Worm (Caenorhabditis elegans) whole organism, L3 larva: ENCODE data around the gene msp-63.
A peak's percentile ranks its signal among the peaks of the same experiment; 100 is the strongest.

ENCODE experiments used
- ZK546.5 ChIP-seq: sonication (generic microtip); optimal IDR thresholded peaks from 2 replicates; lab custom pipeline; 2017; ENCODE audit warnings: missing biosample characterization, missing genetic modification characterization
- aly-2 ChIP-seq: fragments of 150-350 bp; optimal IDR thresholded peaks from 2 replicates; lab custom pipeline; 2014; ENCODE audit warnings: missing biosample characterization, missing genetic modification characterization
- ceh-16 ChIP-seq: sonication (generic microtip); optimal IDR thresholded peaks from 2 replicates; lab custom pipeline; 2017; ENCODE audit warnings: missing biosample characterization, missing genetic modification characterization
- ceh-28 ChIP-seq: fragments of 150-350 bp; optimal IDR thresholded peaks from 2 replicates; lab custom pipeline; 2014; ENCODE audit warnings: missing biosample characterization, missing genetic modification reagents, missing genetic modification characterization
- daf-12 ChIP-seq: fragments of 150-350 bp; optimal IDR thresholded peaks from 2 replicates; lab custom pipeline; 2014; ENCODE audit warnings: missing biosample characterization, missing genetic modification reagents, missing genetic modification characterization
- egl-27 ChIP-seq: sonication (generic microtip); optimal IDR thresholded peaks from 4 replicates; lab custom pipeline; 2017; ENCODE audit warnings: missing biosample characterization, missing genetic modification reagents, missing genetic modification characterization
- egl-5 ChIP-seq: fragments of 150-350 bp; optimal IDR thresholded peaks from 2 replicates; lab custom pipeline; 2017; ENCODE audit warnings: missing biosample characterization, missing genetic modification reagents, missing genetic modification characterization, inconsistent platforms
- elt-1 ChIP-seq: fragments of 150-350 bp; optimal IDR thresholded peaks from 2 replicates; lab custom pipeline; 2014; ENCODE audit warnings: missing biosample characterization, missing genetic modification characterization
- elt-2 ChIP-seq: sonication (generic microtip); optimal IDR thresholded peaks from 2 replicates; lab custom pipeline; 2016; ENCODE audit warnings: missing genetic modification reagents, mild to moderate bottlenecking, missing genetic modification characterization, missing compliant biosample characterization
- fkh-2 ChIP-seq: fragments of 150-350 bp; optimal IDR thresholded peaks from 2 replicates; lab custom pipeline; 2014; ENCODE audit warnings: missing biosample characterization, missing genetic modification reagents, missing genetic modification characterization
- hmg-11 ChIP-seq: sonication (generic microtip); optimal IDR thresholded peaks from 2 replicates; lab custom pipeline; 2016; ENCODE audit warnings: missing genetic modification characterization, missing compliant biosample characterization
- jun-1 ChIP-seq: fragments of 150-350 bp; optimal IDR thresholded peaks from 2 replicates; lab custom pipeline; 2014; ENCODE audit warnings: missing biosample characterization, missing genetic modification reagents, missing genetic modification characterization
- lin-15B ChIP-seq: fragments of 150-350 bp; optimal IDR thresholded peaks from 2 replicates; lab custom pipeline; 2014; ENCODE audit warnings: missing biosample characterization, missing genetic modification characterization
- lin-39 ChIP-seq: fragments of 150-350 bp; optimal IDR thresholded peaks from 2 replicates; lab custom pipeline; 2018; ENCODE audit warnings: missing biosample characterization, missing genetic modification reagents, missing genetic modification characterization
- mdl-1 ChIP-seq: fragments of 150-350 bp; optimal IDR thresholded peaks from 2 replicates; lab custom pipeline; 2014; ENCODE audit warnings: missing biosample characterization, missing genetic modification characterization
- mml-1 ChIP-seq: fragments of 150-350 bp; sonication (generic microtip); optimal IDR thresholded peaks from 3 replicates; lab custom pipeline; 2014; ENCODE audit warnings: missing biosample characterization, missing genetic modification characterization
- nfya-1 ChIP-seq: sonication (generic microtip); optimal IDR thresholded peaks from 2 replicates; lab custom pipeline; 2017; ENCODE audit warnings: missing genetic modification characterization, mild to moderate bottlenecking, missing compliant biosample characterization, antibody characterized with exemption, moderate library complexity; ENCODE audit not compliant: insufficient read depth
- nhr-12 ChIP-seq: fragments of 150-350 bp; optimal IDR thresholded peaks from 2 replicates; lab custom pipeline; 2014; ENCODE audit warnings: missing biosample characterization, missing genetic modification characterization
- nhr-23 ChIP-seq: fragments of 150-350 bp; optimal IDR thresholded peaks from 2 replicates; lab custom pipeline; 2014; ENCODE audit warnings: missing biosample characterization, missing genetic modification reagents, missing genetic modification characterization
- nhr-237 ChIP-seq: fragments of 150-350 bp; optimal IDR thresholded peaks from 2 replicates; lab custom pipeline; 2014; ENCODE audit warnings: missing biosample characterization, missing genetic modification characterization
- nhr-28 ChIP-seq: fragments of 150-350 bp; optimal IDR thresholded peaks from 2 replicates; lab custom pipeline; 2014; ENCODE audit warnings: missing biosample characterization, missing genetic modification characterization
- nhr-43 ChIP-seq: sonication (generic microtip); optimal IDR thresholded peaks from 2 replicates; lab custom pipeline; 2016; ENCODE audit warnings: mild to moderate bottlenecking, missing genetic modification characterization, missing compliant biosample characterization; ENCODE audit not compliant: poor library complexity, severe bottlenecking
- nhr-67 ChIP-seq: fragments of 150-350 bp; optimal IDR thresholded peaks from 2 replicates; lab custom pipeline; 2014; ENCODE audit warnings: missing biosample characterization, missing genetic modification characterization
- nhr-76 ChIP-seq: fragments of 150-350 bp; sonication (generic microtip); optimal IDR thresholded peaks from 5 replicates; lab custom pipeline; 2014; ENCODE audit warnings: missing biosample characterization, missing genetic modification characterization
- nhr-77 ChIP-seq: fragments of 150-350 bp; optimal IDR thresholded peaks from 2 replicates; lab custom pipeline; 2014; ENCODE audit warnings: missing biosample characterization, missing genetic modification characterization
- pha-4 ChIP-seq: fragments of 150-350 bp; optimal IDR thresholded peaks from 2 replicates; lab custom pipeline; 2014; ENCODE audit warnings: missing biosample characterization, missing genetic modification reagents, missing genetic modification characterization
- pqm-1 ChIP-seq: fragments of 150-350 bp; optimal IDR thresholded peaks from 2 replicates; lab custom pipeline; 2017; ENCODE audit warnings: missing biosample characterization, missing genetic modification characterization, inconsistent platforms
- sea-2 ChIP-seq: fragments of 150-350 bp; sonication (generic microtip); optimal IDR thresholded peaks from 4 replicates; lab custom pipeline; 2014; ENCODE audit warnings: missing biosample characterization, missing genetic modification reagents, missing genetic modification characterization
- skn-1 ChIP-seq: fragments of 150-350 bp; optimal IDR thresholded peaks from 2 replicates; lab custom pipeline; 2014; ENCODE audit warnings: missing biosample characterization, missing genetic modification characterization
- tbx-2 ChIP-seq: sonication (generic microtip); optimal IDR thresholded peaks from 2 replicates; lab custom pipeline; 2016; ENCODE audit warnings: mild to moderate bottlenecking, missing genetic modification characterization, missing compliant biosample characterization
- unc-39 ChIP-seq: sonication (generic microtip); optimal IDR thresholded peaks from 4 replicates; lab custom pipeline; 2017; ENCODE audit warnings: missing biosample characterization, missing genetic modification characterization
- unc-62 ChIP-seq: fragments of 150-350 bp; sonication (generic microtip); optimal IDR thresholded peaks from 4 replicates; lab custom pipeline; 2014; ENCODE audit warnings: missing biosample characterization, missing genetic modification reagents, missing genetic modification characterization
- ztf-4 ChIP-seq: fragments of 150-350 bp; optimal IDR thresholded peaks from 2 replicates; lab custom pipeline; 2014; ENCODE audit warnings: missing biosample characterization, missing genetic modification characterization

Gene msp-63

DNA sequence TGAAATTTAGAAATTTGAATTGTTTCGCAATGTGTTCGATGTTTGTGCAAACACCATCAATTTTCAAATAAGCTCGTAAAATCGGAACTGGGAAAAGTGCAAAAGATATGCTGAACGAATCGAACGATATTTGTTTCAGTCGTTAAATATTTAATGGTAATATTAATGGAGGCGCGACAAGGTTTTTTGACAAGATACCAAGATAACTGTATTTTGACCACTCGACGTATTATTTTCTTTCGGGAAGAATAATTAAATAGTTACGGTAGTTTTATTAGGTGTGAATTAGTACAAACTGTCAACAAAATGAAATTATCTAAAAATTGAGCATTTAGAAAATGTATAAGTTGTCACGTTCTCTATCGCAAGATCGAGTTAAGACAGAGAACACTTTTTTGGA lies 7.0 kb upstream of the msp-63 start:
- TF ChIP-seq unc-39 (tag; lab: Kevin White, UChicago) (no peak), pqm-1 (tag; lab: Kevin White, UChicago) (peak; percentile 25), elt-2 (tag; lab: Kevin White, UChicago) (peak; percentile 93), nhr-28 (tag; lab: Kevin White, UChicago) (no peak), nhr-23 (tag; lab: Kevin White, UChicago) (no peak), mml-1 (no peak), egl-27 (tag; lab: Kevin White, UChicago) (no peak), pha-4 (tag; lab: Kevin White, UChicago) (peak; percentile 8), daf-12 (tag; lab: Kevin White, UChicago) (no peak)

DNA sequence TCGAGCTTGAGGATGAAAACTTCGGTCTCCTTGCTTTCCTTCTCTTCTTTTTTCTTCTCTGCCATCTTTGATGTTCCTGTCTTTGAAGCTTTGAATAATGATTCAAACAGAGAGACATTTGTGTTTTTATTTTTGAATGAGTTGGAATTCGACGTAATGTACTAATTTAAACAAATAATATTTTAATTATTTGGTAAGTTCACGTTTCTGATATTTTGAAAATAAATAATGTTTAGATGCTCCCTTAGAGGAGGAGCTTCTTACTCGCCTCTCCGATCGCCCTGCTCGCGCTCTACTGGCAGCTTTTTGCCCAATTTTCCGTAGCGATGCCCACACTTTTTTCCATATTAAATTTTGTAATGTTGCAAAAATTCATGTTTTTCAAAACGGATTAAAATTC lies 3.8 kb upstream of the msp-63 start, which contains the start of the genes K05F1.9 and K05F1.1:
TSS of gene K05F1.9 (minus strand) at position 101 of the 400 bp plus-strand sequence.
TSS of gene K05F1.1 (plus strand) at position 308 of the 400 bp plus-strand sequence.
- TF ChIP-seq lin-15B (tag; lab: Kevin White, UChicago) (no peak), mdl-1 (tag; lab: Kevin White, UChicago) (no peak), unc-62 (GFP tag; lab: Kevin White, UChicago) (no peak), nhr-237 (tag; lab: Kevin White, UChicago) (no peak)

DNA sequence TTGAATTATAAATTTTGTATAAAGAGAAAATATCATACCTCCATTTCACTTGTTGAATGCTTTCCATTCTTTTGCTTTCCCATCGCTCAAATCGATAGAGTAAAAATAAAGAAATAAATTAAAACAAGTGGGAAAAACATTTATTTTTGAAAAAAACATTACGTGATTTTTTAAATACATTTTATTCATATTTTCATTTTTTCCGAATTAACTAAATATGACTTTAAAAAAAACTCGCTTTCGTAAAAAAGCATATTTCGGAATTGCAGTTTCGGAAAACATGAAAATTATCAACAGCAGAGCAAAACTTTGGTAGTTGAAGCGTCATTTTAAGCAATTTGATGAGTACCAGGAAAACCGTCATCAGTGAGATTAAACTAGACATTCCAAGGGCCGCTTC lies 2.3 kb upstream of the msp-63 start, which contains the start of gene K05F1.8:
TSS of gene K05F1.8 (minus strand) at position 101 of the 400 bp plus-strand sequence.
- TF ChIP-seq sea-2 (GFP tag; lab: Kevin White, UChicago) (no peak), nhr-237 (tag; lab: Kevin White, UChicago) (no peak), pha-4 (tag; lab: Kevin White, UChicago) (no peak), skn-1 (no peak), nhr-77 (no peak), tbx-2 (tag; lab: Kevin White, UChicago) (no peak), nhr-67 (tag; lab: Kevin White, UChicago) (no peak), egl-5 (tag; lab: Kevin White, UChicago) (no peak), fkh-2 (tag; lab: Kevin White, UChicago) (no peak), nhr-28 (tag; lab: Kevin White, UChicago) (no peak), nhr-43 (tag; lab: Kevin White, UChicago) (no peak), elt-1 (tag; lab: Kevin White, UChicago) (no peak), aly-2 (no peak), jun-1 (tag; lab: Kevin White, UChicago) (no peak), mml-1 (no peak), ceh-16 (no peak), hmg-11 (tag; lab: Kevin White, UChicago) (no peak), pqm-1 (tag; lab: Kevin White, UChicago) (no peak), nhr-76 (tag; lab: Kevin White, UChicago) (no peak)

DNA sequence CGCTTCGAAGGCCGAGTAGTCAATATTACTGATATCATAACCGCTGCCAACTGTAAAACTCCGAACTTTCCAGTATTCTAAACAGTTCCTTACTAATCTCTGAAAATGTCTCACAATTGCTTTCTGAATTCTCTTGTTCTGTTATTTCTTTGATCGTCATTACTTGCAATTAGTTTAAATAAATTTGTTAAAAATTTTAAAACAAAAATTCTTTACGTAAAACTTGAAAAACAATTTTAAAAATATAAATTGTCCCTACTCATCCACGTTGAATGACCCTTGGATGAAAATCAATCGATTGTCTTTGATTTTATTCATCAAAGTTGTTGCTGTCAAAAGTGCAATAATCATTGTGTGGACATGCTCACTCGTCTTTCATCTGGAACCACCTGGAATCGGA lies 3.1 kb downstream of the msp-63 start, which contains the start of gene acdh-8:
TSS of gene acdh-8 (plus strand) at position 301 of the 400 bp plus-strand sequence.
- TF ChIP-seq elt-1 (tag; lab: Kevin White, UChicago) = no peak
- no peak for TF ChIP-seq ceh-28
- no peak for TF ChIP-seq lin-39 (tag; lab: Kevin White, UChicago)
- no peak for TF ChIP-seq mml-1
- no peak for TF ChIP-seq nhr-237 (tag; lab: Kevin White, UChicago)
- no peak for TF ChIP-seq egl-27 (tag; lab: Kevin White, UChicago)

DNA sequence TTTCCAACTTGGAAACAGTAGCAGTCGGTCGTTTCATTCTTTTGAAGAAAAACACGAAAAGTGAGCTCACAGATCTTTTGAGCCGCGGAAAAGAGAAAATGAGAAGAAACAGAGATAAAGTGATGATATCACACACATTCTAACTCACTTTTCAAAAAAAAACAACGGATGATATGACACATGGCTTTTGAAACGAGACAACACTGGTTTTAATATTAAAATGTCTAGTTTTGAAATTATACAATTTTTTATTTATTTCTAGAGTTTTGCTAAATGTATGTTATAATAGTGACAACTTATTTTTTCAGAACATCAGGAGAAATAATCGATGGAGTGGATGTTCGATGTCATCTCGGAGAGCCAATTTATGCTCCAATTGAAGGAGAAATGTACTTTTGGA lies 4.8 kb downstream of the msp-63 start, which contains the start of gene K05F1.14:
TSS of gene K05F1.14 (minus strand) at position 101 of the 400 bp plus-strand sequence.
- TF ChIP-seq ZK546.5 (no peak), nhr-23 (tag; lab: Kevin White, UChicago) (no peak), nhr-12 (no peak), pqm-1 (tag; lab: Kevin White, UChicago) (no peak), ztf-4 (no peak), ceh-16 (no peak)

DNA sequence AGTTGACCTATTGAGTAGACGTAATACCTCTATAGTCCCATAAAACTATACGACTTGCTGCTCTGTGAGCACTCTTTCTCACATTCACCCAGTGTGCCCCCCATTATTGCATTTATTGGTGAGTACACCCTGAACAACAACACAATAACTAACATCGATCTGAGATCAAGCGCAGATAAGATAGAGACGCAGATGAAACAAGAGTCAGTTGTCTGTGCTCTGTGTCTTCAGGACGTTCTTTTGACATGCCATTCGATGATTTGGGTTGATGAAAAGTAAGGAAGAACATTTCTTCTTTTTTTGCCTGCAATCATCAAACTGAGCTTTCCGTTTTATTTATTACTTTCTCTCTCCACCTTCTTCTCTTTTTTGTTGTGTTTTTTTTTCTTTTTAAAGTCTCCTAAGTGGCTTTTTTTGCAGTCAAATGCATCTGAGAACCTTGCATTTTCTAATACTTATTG lies 6.9 kb downstream of the msp-63 start, which contains the start of gene lect-2:
TSS of gene lect-2 (plus strand) at position 411 of the 461 bp plus-strand sequence.
- TF ChIP-seq elt-1 (tag; lab: Kevin White, UChicago) (peak; percentile 39), egl-5 (tag; lab: Kevin White, UChicago) (peak; percentile 70), lin-39 (tag; lab: Kevin White, UChicago) (peak; percentile 20), nfya-1 (no peak)
